Fruit fly (Drosophila melanogaster) whole organism, prepupa: ENCODE results near the gene Cyp303a1.
A peak's percentile ranks its signal among the peaks of the same experiment; 100 is the strongest.

Experiments used
- Blimp-1 ChIP-seq: fragments of 200-800 bp; sonication (Bioruptor generic); optimal IDR thresholded peaks from 3 replicates; lab custom pipeline; 2017; ENCODE audit warnings: missing biosample characterization, missing genetic modification characterization, mild to moderate bottlenecking, moderate library complexity, missing genetic modification reagents
- CG10631 ChIP-seq: fragments of 200-800 bp; sonication (Bioruptor generic); optimal IDR thresholded peaks from 2 replicates; lab custom pipeline; 2016; ENCODE audit warnings: missing biosample characterization, missing genetic modification characterization
- CG10669 ChIP-seq: fragments of 200-800 bp; sonication (Bioruptor generic); optimal IDR thresholded peaks from 3 replicates; lab custom pipeline; 2018; ENCODE audit warnings: missing biosample characterization, mild to moderate bottlenecking, missing genetic modification characterization, moderate library complexity
- CG11902 ChIP-seq: fragments of 200-800 bp; sonication (Bioruptor generic); optimal IDR thresholded peaks from 3 replicates; lab custom pipeline; 2016; ENCODE audit warnings: missing biosample characterization, missing genetic modification characterization
- CG15336 ChIP-seq: fragments of 200-800 bp; sonication (Bioruptor generic); IDR thresholded peaks from 2 replicates; pipeline ENCODE4 v1.3.6; 2022; ENCODE audit warnings: missing biosample characterization, missing genetic modification characterization
- CG1621 ChIP-seq: fragments of 200-800 bp; sonication (Bioruptor generic); optimal IDR thresholded peaks from 3 replicates; lab custom pipeline; 2018; ENCODE audit warnings: missing biosample characterization, mild to moderate bottlenecking, missing genetic modification characterization
- CG3032 ChIP-seq: fragments of 200-800 bp; optimal IDR thresholded peaks from 2 replicates; lab custom pipeline; 2019; ENCODE audit warnings: missing biosample characterization, mild to moderate bottlenecking, missing genetic modification characterization, moderate library complexity
- CG31627 ChIP-seq: fragments of 200-800 bp; sonication (Bioruptor generic); optimal IDR thresholded peaks from 3 replicates; lab custom pipeline; 2016; ENCODE audit warnings: missing biosample characterization, missing genetic modification characterization
- CG32006 ChIP-seq: fragments of 200-800 bp; sonication (Bioruptor generic); optimal IDR thresholded peaks from 3 replicates; lab custom pipeline; 2017; ENCODE audit warnings: missing biosample characterization, mild to moderate bottlenecking, missing genetic modification characterization
- CG3919 ChIP-seq: fragments of 200-800 bp; sonication (Bioruptor generic); optimal IDR thresholded peaks from 3 replicates; lab custom pipeline; 2016; ENCODE audit warnings: missing biosample characterization, missing genetic modification characterization
- CG6163 ChIP-seq: fragments of 200-800 bp; sonication (Bioruptor generic); IDR thresholded peaks from 3 replicates; pipeline ENCODE4 v1.3.6; 2022; ENCODE audit warnings: missing biosample characterization, missing genetic modification characterization
- CG6276 ChIP-seq: fragments of 200-800 bp; sonication (Bioruptor generic); optimal IDR thresholded peaks from 2 replicates; lab custom pipeline; 2017; ENCODE audit warnings: missing biosample characterization, mild to moderate bottlenecking, missing genetic modification characterization
- CG6792 ChIP-seq: fragments of 200-800 bp; sonication (Bioruptor generic); optimal IDR thresholded peaks from 3 replicates; lab custom pipeline; 2016; ENCODE audit warnings: missing biosample characterization, missing genetic modification characterization
- CG6808 ChIP-seq: fragments of 200-800 bp; sonication (Bioruptor generic); optimal IDR thresholded peaks from 3 replicates; lab custom pipeline; 2017; ENCODE audit warnings: missing biosample characterization, missing genetic modification characterization, mild to moderate bottlenecking, moderate library complexity, missing genetic modification reagents
- CG8119 ChIP-seq: fragments of 200-800 bp; sonication (Bioruptor generic); IDR thresholded peaks from 3 replicates; pipeline ENCODE4 v1.3.6; 2022; ENCODE audit warnings: missing biosample characterization, missing genetic modification characterization
- CG9139 ChIP-seq: fragments of 200-800 bp; sonication (Bioruptor generic); optimal IDR thresholded peaks from 3 replicates; lab custom pipeline; 2017; ENCODE audit warnings: missing biosample characterization, mild to moderate bottlenecking, missing genetic modification characterization
- Eip75B ChIP-seq: fragments of 200-800 bp; sonication (Bioruptor generic); optimal IDR thresholded peaks from 3 replicates; lab custom pipeline; 2016; ENCODE audit warnings: missing biosample characterization, missing genetic modification characterization
- Eip78C ChIP-seq: fragments of 200-800 bp; sonication (Bioruptor generic); peaks from one replicate; lab custom pipeline; 2016; ENCODE audit warnings: missing biosample characterization, missing genetic modification characterization
- Ets21C ChIP-seq: fragments of 200-800 bp; sonication (Bioruptor generic); optimal IDR thresholded peaks from 3 replicates; lab custom pipeline; 2016; ENCODE audit warnings: missing biosample characterization, missing genetic modification characterization
- Ets96B ChIP-seq: fragments of 200-800 bp; optimal IDR thresholded peaks from 2 replicates; lab custom pipeline; 2019; ENCODE audit warnings: missing biosample characterization, mild to moderate bottlenecking, missing genetic modification characterization, moderate library complexity
- Lpt ChIP-seq: fragments of 200-800 bp; sonication (Bioruptor generic); optimal IDR thresholded peaks from 3 replicates; lab custom pipeline; 2016; ENCODE audit warnings: missing biosample characterization, missing genetic modification characterization
- Met ChIP-seq: fragments of 200-800 bp; sonication (Bioruptor generic); optimal IDR thresholded peaks from 3 replicates; lab custom pipeline; 2016; ENCODE audit warnings: missing biosample characterization, missing genetic modification characterization
- OdsH ChIP-seq: fragments of 200-800 bp; sonication (Bioruptor generic); optimal IDR thresholded peaks from 3 replicates; lab custom pipeline; 2016; ENCODE audit warnings: missing biosample characterization, missing genetic modification characterization
- Smox ChIP-seq: fragments of 200-800 bp; sonication (Bioruptor generic); optimal IDR thresholded peaks from 3 replicates; lab custom pipeline; 2016; ENCODE audit warnings: missing biosample characterization, missing genetic modification characterization
- Sox102F ChIP-seq: fragments of 200-800 bp; sonication (Bioruptor generic); optimal IDR thresholded peaks from 2 replicates; lab custom pipeline; 2016; ENCODE audit warnings: missing biosample characterization, mild to moderate bottlenecking, missing genetic modification characterization
- Sox14 ChIP-seq: fragments of 200-800 bp; sonication (Bioruptor generic); optimal IDR thresholded peaks from 3 replicates; lab custom pipeline; 2016; ENCODE audit warnings: missing biosample characterization, missing genetic modification characterization
- acj6 ChIP-seq: fragments of 200-800 bp; sonication (Bioruptor generic); optimal IDR thresholded peaks from 3 replicates; lab custom pipeline; 2016; ENCODE audit warnings: missing biosample characterization, missing genetic modification characterization
- cyc ChIP-seq: fragments of 200-800 bp; sonication (Bioruptor generic); optimal IDR thresholded peaks from 3 replicates; lab custom pipeline; 2016; ENCODE audit warnings: missing biosample characterization, missing genetic modification characterization
- dac ChIP-seq: fragments of 200-800 bp; sonication (Bioruptor generic); optimal IDR thresholded peaks from 2 replicates; lab custom pipeline; 2017; ENCODE audit warnings: missing biosample characterization, mild to moderate bottlenecking, missing genetic modification characterization
- eg ChIP-seq: fragments of 200-800 bp; sonication (Bioruptor generic); IDR thresholded peaks from 3 replicates; pipeline ENCODE4 v1.3.6; 2022; ENCODE audit warnings: missing biosample characterization, missing genetic modification characterization
- esn ChIP-seq: fragments of 200-800 bp; sonication (Bioruptor generic); optimal IDR thresholded peaks from 2 replicates; lab custom pipeline; 2016; ENCODE audit warnings: missing biosample characterization, mild to moderate bottlenecking, missing genetic modification characterization, moderate library complexity
- fkh ChIP-seq: fragments of 200-800 bp; sonication (Bioruptor generic); optimal IDR thresholded peaks from 3 replicates; lab custom pipeline; 2017; ENCODE audit warnings: missing biosample characterization, mild to moderate bottlenecking, missing genetic modification characterization, moderate library complexity
- lz ChIP-seq: fragments of 200-800 bp; sonication (Bioruptor generic); optimal IDR thresholded peaks from 3 replicates; lab custom pipeline; 2016; ENCODE audit warnings: missing biosample characterization, missing genetic modification characterization
- net ChIP-seq: fragments of 200-800 bp; sonication (Bioruptor generic); optimal IDR thresholded peaks from 3 replicates; lab custom pipeline; 2016; ENCODE audit warnings: missing biosample characterization, missing genetic modification characterization
- pdm3 ChIP-seq: fragments of 200-800 bp; sonication (Bioruptor generic); optimal IDR thresholded peaks from 3 replicates; lab custom pipeline; 2016; ENCODE audit warnings: missing biosample characterization, missing genetic modification characterization
- salr ChIP-seq, 2 experiments: fragments of 200-800 bp; sonication (Bioruptor generic); optimal IDR thresholded peaks; 3 replicates each; lab custom pipeline; 2016 to 2018; ENCODE audit warnings: missing biosample characterization in 2 of 2, missing genetic modification characterization in 2 of 2, mild to moderate bottlenecking in 1 of 2
- spab ChIP-seq: fragments of 200-800 bp; sonication (Bioruptor generic); optimal IDR thresholded peaks from 2 replicates; lab custom pipeline; 2017; ENCODE audit warnings: missing biosample characterization, mild to moderate bottlenecking, missing genetic modification characterization, missing genetic modification reagents
- ss ChIP-seq, 2 experiments: fragments of 200-800 bp; sonication (Bioruptor generic); optimal IDR thresholded peaks; 2 replicates in 1 of 2; 3 replicates in 1 of 2; lab custom pipeline; 2017 to 2018; ENCODE audit warnings: mild to moderate bottlenecking in 2 of 2, missing biosample characterization in 2 of 2, missing genetic modification characterization in 2 of 2, moderate library complexity in 1 of 2
- svp ChIP-seq: fragments of 200-800 bp; sonication (Bioruptor generic); peaks from one replicate; lab custom pipeline; 2016; ENCODE audit warnings: missing biosample characterization, missing genetic modification characterization
- vri ChIP-seq: fragments of 200-800 bp; sonication (Bioruptor generic); optimal IDR thresholded peaks from 3 replicates; lab custom pipeline; 2016; ENCODE audit warnings: missing biosample characterization, mild to moderate bottlenecking, missing genetic modification characterization

Gene Cyp303a1

dm6 chr2L:16284306-16285299 is 9.4 kb upstream of the Cyp303a1 start (continued):
- TF ChIP-seq Blimp-1 (peak; percentile 53), Ets96B (tag; lab: Kevin White, UChicago) (peak; percentile 54), dac (GFP tag; lab: Kevin White, UChicago) (no peak), ss (GFP tag; optimal IDR thresholded peaks at IDR 0.05; lab: Kevin White, UChicago) (peak in 1 of 2 experiments; percentile 69), CG3919 (GFP tag; lab: Kevin White, UChicago) (peak; percentile 69), spab (GFP tag; lab: Kevin White, UChicago) (peak; percentile 46), Lpt (peak; percentile 45), OdsH (GFP tag; lab: Kevin White, UChicago) (peak; percentile 76), Sox102F (GFP tag; lab: Kevin White, UChicago) (peak; percentile 75), fkh (GFP tag; lab: Kevin White, UChicago) (peak; percentile 31), CG10631 (peak; percentile 56), vri (GFP tag; lab: Kevin White, UChicago) (peak; percentile 85), CG6276 (GFP tag; lab: Kevin White, UChicago) (peak; percentile 58), Sox14 (peak; percentile 82), acj6 (GFP tag; lab: Kevin White, UChicago) (peak; percentile 80), svp (GFP tag; lab: Kevin White, UChicago) (peak; percentile 74), CG31627 (peak; percentile 68), CG6808 (GFP tag; lab: Kevin White, UChicago) (peak; percentile 52), CG11902 (peak; percentile 3), Met (GFP tag; lab: Kevin White, UChicago) (peak; percentile 67), CG15336 (GFP tag; lab: Robert Waterston, UW) (no peak), CG3032 (peak; percentile 52), net (peak; percentile 47), Eip78C (GFP tag; lab: Kevin White, UChicago) (peak; percentile 90), Eip75B (peak; percentile 58), eg (no peak), esn (GFP tag; lab: Kevin White, UChicago) (peak; percentile 74), Ets21C (peak; percentile 49), CG10669 (peak; percentile 29), CG6163 (no peak), Smox (peak; percentile 75), CG6792 (GFP tag; lab: Kevin White, UChicago) (peak; percentile 56), lz (GFP tag; lab: Kevin White, UChicago) (peak; percentile 75), CG8119 (GFP tag; lab: Robert Waterston, UW) (no peak), pdm3 (GFP tag; lab: Kevin White, UChicago) (peak; percentile 71), CG1621 (tag; lab: Kevin White, UChicago) (peak; percentile 28), CG9139 (GFP tag; lab: Kevin White, UChicago) (peak; percentile 39), salr (GFP tag; optimal IDR thresholded peaks at IDR 0.05; lab: Kevin White, UChicago) (peak; percentile 38 to 55), CG32006 (GFP tag; lab: Kevin White, UChicago) (peak; percentile 64), cyc (GFP tag; lab: Kevin White, UChicago) (peak; percentile 58)
